Fruit fly (Drosophila melanogaster) whole organism: ENCODE results near the gene Mgat4b.

ENCODE experiments used
- Dll ChIP-seq: fragments of >200 bp; optimal IDR thresholded peaks from 2 replicates; lab custom pipeline; 2017
- pan ChIP-seq: fragments of >200 bp; optimal IDR thresholded peaks from 2 replicates; lab custom pipeline; 2017
- psq ChIP-seq: fragments of >200 bp; optimal IDR thresholded peaks from 2 replicates; lab custom pipeline; 2017
- usp ChIP-seq: fragments of >200 bp; optimal IDR thresholded peaks from 2 replicates; lab custom pipeline; 2017; ENCODE audit warnings: missing biosample characterization, missing genetic modification characterization, mixed read lengths

DNA sequence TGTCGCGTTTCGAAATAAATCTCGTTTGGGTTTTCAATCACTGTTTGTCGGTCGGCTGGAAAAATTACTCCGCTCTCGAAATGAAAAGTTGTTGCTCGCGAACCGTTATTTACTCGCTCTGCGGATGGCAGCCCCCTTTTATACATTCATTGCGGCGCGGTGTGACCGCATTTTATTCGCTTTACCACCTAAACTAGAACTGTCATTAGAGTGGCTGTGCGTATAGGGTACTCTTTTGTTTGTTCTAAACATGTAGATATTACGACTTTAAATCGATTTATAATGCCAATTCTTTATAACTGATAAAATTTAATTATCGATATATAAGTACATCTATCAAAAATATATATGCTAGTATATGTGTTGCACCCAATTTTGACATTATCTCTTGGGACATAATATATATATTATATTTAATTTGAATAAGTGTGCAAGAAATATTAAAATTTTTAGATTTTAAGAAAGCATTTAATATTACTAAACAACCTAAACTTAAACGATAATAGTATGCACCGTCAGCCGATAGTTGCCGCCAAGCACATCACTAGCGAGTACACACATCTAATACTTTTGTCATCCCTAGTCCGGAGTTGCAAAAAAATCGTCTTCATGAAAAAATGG is 17.3 kb upstream of the Mgat4b start, which contains the start of the genes bmm and Tdrd3:
- TF ChIP-seq pan (lab: Kevin White, UChicago), result no peak
- no peak for TF ChIP-seq usp (GFP tag; lab: Kevin White, UChicago)
- no peak for TF ChIP-seq psq (lab: Kevin White, UChicago)
- TF ChIP-seq Dll, result no peak
